Fruit fly (Drosophila melanogaster) Kc167 (cell line): ENCODE results near the gene CG14857.

Experiments used
- Myc ChIP-seq: fragments of >200 bp; optimal IDR thresholded peaks from 2 replicates; lab custom pipeline; 2017; ENCODE audit warnings: missing external identifiers
- Sin3A ChIP-seq: fragments of >200 bp; optimal IDR thresholded peaks from 2 replicates; lab custom pipeline; 2018; ENCODE audit warnings: missing external identifiers
- h ChIP-seq: fragments of >200 bp; optimal IDR thresholded peaks from 3 replicates; lab custom pipeline; 2018; ENCODE audit warnings: missing external identifiers
- insv ChIP-seq: fragments of >200 bp; optimal IDR thresholded peaks from 3 replicates; lab custom pipeline; 2018; ENCODE audit warnings: missing external identifiers
- psq ChIP-seq: fragments of >200 bp; optimal IDR thresholded peaks from 2 replicates; lab custom pipeline; 2017; ENCODE audit warnings: missing external identifiers
- ttk ChIP-seq: sonication (Bioruptor generic); optimal IDR thresholded peaks from 2 replicates; lab custom pipeline; 2017; ENCODE audit warnings: missing external identifiers

The CG14857 gene

DNA sequence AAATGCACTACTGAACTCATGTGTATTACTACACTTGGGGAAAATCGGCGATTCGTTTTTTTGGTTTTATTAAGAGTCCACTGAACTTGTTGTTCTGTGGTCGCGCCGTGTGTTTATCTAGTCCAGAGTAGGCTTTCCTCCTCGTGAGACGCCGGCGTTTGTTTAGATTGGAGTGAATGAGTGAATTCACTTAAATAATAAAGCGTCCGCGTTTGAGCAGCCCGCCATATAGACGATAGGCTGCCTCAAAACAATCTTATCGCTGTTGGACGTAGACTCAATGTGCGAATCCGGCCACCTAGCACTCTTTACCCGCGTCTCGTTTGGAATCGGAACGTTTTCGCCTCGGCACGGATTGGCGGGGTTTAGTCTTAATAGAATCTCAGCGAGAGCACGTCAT is at the start of gene CG14857:
CG14857 (plus strand) TSS at position 367 of the 400 bp plus-strand sequence.
- TF ChIP-seq psq (lab: Kevin White, UChicago) (no peak), insv (lab: Kevin White, UChicago) (no peak), Myc (lab: Kevin White, UChicago) (no peak), h (lab: Kevin White, UChicago) (no peak)

- TF ChIP-seq Sin3A (lab: Kevin White, UChicago): no peak
- TF ChIP-seq ttk (lab: Kevin White, UChicago): no peak
- no peak for TF ChIP-seq insv (lab: Kevin White, UChicago)
- no peak for TF ChIP-seq Myc (lab: Kevin White, UChicago)
- no peak for TF ChIP-seq h (lab: Kevin White, UChicago)
- no peak for TF ChIP-seq psq (lab: Kevin White, UChicago)
These were observed 47.2 kb upstream of the CG14857 start, which contains the start of gene CG7362 for dm6 chr3R:14754360-14754759. Gene CG7362 (minus strand): TSS chr3R:14754460.

dm6 chr3R:14754806-14755488 is 46.6 kb upstream of the CG14857 start:
- TF ChIP-seq psq (lab: Kevin White, UChicago) (no peak), Sin3A (lab: Kevin White, UChicago) (no peak), ttk (lab: Kevin White, UChicago) (no peak), h (lab: Kevin White, UChicago) (no peak), insv (lab: Kevin White, UChicago) (no peak), Myc (lab: Kevin White, UChicago) (no peak)

dm6 chr3R:14756040-14756439 is 45.5 kb upstream of the CG14857 start:
- TF ChIP-seq psq (lab: Kevin White, UChicago): no peak
- no peak for TF ChIP-seq h (lab: Kevin White, UChicago)

dm6 chr3R:14758331-14758730 is 43.2 kb upstream of the CG14857 start:
- TF ChIP-seq Sin3A (lab: Kevin White, UChicago) (no peak), insv (lab: Kevin White, UChicago) (no peak), ttk (lab: Kevin White, UChicago) (no peak), Myc (lab: Kevin White, UChicago) (no peak), psq (lab: Kevin White, UChicago) (no peak), h (lab: Kevin White, UChicago) (no peak)

DNA sequence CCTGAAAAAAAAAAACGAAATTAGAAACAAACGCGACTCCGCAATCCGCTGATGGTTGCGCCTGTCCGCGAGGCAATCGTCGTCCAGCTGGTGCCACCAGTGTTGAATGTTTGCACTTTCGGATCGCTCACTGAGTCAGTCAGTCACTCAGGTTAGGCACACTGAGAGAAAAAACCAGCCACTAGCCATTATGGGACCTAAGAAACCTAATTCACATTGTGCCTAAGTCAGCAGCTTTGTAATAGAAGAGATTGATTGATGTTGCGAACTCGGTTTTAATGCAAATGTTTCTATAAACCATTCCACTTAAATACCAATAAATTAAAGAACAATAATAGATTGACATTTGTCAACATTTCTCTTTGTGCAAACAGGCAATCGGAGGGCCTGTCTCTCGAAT is 40.5 kb upstream of the CG14857 start:
- no peak for TF ChIP-seq ttk (lab: Kevin White, UChicago)
- TF ChIP-seq psq (lab: Kevin White, UChicago): no peak
- TF ChIP-seq insv (lab: Kevin White, UChicago): no peak
- TF ChIP-seq Sin3A (lab: Kevin White, UChicago): no peak
- no peak for TF ChIP-seq h (lab: Kevin White, UChicago)

dm6 chr3R:14763487-14763886 is 38.1 kb upstream of the CG14857 start:
- TF ChIP-seq psq (lab: Kevin White, UChicago) (no peak), insv (lab: Kevin White, UChicago) (no peak), Sin3A (lab: Kevin White, UChicago) (no peak), Myc (lab: Kevin White, UChicago) (no peak), ttk (lab: Kevin White, UChicago) (no peak), h (lab: Kevin White, UChicago) (no peak)

DNA sequence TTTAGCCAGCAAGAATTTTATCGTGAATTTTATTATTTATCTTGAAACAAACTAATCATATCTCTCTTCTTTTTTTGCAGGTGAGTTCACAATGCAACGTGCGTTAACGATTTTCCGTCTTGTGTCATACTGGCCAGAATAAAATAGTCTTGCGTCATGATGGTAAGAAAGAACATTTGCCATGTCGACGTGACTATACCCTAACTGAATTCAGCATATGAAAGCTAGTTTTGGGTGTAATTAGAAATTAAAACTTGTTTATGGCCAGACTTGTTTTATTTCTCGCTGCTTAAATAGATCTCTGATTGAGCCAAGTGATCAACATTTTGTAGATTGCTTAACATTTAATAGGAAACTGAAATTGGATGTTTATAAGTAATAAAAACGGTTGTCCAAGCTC is 37.4 kb upstream of the CG14857 start:
- TF ChIP-seq Sin3A (lab: Kevin White, UChicago): no peak
- TF ChIP-seq ttk (lab: Kevin White, UChicago): no peak
- no peak for TF ChIP-seq insv (lab: Kevin White, UChicago)
- no peak for TF ChIP-seq Myc (lab: Kevin White, UChicago)
- no peak for TF ChIP-seq h (lab: Kevin White, UChicago)
- no peak for TF ChIP-seq psq (lab: Kevin White, UChicago)

DNA sequence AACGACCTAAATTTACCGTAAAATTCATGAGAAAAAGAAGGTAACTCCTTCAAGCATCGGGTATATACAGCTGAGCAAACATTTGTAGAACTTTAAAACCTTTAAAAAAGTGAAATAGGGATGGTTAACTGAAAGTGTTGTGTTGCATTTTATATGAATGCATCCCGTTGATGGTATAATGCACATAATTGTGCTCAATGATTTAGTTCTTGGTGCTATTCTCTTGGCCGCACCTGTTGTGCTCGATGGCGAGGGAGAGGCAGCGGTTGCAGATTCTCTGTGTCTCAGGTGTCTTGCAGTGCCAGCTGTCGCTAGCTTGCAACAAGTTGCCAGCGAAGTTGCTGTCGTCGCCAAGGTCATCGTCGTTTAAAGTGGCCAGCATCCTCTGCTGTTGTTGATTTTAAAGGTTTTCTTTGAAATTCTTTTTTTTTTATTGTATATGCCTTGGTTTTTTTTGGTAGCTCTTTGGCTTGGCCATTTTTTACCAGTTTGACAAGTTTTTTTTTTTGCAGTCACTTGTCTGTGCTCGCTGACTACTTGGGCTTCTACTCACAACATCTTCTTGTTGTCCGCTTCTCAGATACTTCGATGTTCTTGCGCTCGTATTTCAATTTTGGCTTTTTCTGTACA is 36.1 kb upstream of the CG14857 start:
- no peak for TF ChIP-seq Sin3A (lab: Kevin White, UChicago)
- TF ChIP-seq psq (lab: Kevin White, UChicago): no peak

DNA sequence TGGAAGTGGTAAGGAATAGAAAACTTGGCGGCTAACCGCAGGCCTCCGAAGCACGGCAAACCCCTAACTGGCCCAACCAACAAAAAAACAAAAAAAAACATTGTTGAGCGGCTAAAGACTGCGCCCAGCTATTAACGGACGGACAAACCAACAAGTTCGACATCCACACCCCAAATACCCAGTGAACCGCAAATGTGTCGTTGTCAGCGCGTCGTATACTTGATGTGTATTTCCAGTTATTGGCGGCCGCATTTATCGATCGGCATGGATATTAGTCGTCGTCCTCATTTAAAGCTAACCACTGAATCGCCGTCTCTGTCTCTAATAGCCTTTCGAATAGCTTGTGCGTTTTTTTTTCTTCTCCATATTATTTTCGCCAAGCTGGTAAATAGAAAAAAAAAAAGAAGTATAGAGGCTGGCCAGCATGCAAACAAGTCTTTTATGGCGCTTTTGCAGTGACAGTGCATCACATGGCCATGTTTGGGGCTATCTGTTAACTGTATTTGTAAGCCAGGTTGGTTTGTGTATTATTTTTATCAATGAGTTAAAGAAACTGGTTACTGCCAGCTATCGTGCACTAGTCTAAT is 35.0 kb upstream of the CG14857 start:
- TF ChIP-seq Myc (lab: Kevin White, UChicago) (no peak), psq (lab: Kevin White, UChicago) (no peak), h (lab: Kevin White, UChicago) (no peak), ttk (lab: Kevin White, UChicago) (no peak), Sin3A (lab: Kevin White, UChicago) (no peak), insv (lab: Kevin White, UChicago) (no peak)

dm6 chr3R:14775395-14775794 is 26.2 kb upstream of the CG14857 start:
- TF ChIP-seq psq (lab: Kevin White, UChicago): no peak

DNA sequence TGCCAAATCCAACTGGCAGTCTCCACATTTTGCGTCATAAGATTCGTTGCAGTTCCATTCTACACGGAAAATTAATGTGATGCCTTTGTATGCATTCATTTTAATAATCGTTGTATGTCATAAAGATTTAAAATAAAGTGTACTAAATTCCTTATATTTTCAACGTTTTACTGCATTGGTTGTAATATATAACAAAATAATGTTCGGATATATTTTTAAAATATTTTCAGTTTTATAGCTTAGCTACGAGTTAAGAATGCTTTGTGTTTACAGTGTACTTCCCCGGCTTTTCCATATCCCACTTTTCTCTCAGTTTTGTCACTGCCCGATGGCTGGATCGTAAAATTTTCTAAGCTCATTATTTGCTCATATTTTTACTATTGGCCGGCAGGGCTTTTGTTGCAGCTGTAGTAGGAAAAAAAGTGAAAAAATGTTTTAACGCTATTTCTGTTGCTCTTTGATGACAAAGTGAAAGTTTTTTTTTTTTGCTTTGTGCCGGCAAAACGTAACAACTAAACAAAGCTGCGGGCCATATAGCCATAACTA is 21.8 kb upstream of the CG14857 start:
- TF ChIP-seq psq (lab: Kevin White, UChicago): no peak
- TF ChIP-seq ttk (lab: Kevin White, UChicago): no peak
- TF ChIP-seq insv (lab: Kevin White, UChicago): no peak
- TF ChIP-seq h (lab: Kevin White, UChicago): no peak
- no peak for TF ChIP-seq Myc (lab: Kevin White, UChicago)
- TF ChIP-seq Sin3A (lab: Kevin White, UChicago): no peak
